Fruit fly (Drosophila melanogaster) ovary, adult (tissue): ENCODE results near the gene ps.

ENCODE experiments used
- CG17801 ChIP-seq: fragments of 200-800 bp; optimal IDR thresholded peaks from 2 replicates; lab custom pipeline; 2019; ENCODE audit warnings: missing biosample characterization, mild to moderate bottlenecking, missing genetic modification characterization, moderate library complexity; ENCODE audit not compliant: partially characterized antibody

Gene ps

DNA sequence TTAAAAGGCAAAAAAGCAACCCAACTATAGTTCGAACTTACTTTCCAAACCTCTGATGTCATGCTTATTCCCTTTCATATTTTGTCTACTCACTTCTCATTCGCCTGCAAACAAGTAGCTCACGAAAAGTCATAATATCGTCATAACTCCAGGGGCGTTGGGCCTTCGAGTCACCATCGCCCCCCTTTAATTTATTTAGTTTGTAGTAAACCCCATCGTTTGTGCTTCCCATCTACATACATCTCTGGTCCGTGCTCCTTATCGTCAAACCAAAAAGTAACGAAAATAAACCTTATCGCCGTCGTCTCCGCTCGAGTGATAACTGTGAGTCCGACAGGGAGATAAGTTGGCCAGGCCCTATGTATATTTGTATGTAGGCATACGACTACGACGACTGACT lies 11.2 kb downstream of the ps start:
- peak; percentile 22 for TF ChIP-seq CG17801 (GFP tag; lab: Kevin White, UChicago)

DNA sequence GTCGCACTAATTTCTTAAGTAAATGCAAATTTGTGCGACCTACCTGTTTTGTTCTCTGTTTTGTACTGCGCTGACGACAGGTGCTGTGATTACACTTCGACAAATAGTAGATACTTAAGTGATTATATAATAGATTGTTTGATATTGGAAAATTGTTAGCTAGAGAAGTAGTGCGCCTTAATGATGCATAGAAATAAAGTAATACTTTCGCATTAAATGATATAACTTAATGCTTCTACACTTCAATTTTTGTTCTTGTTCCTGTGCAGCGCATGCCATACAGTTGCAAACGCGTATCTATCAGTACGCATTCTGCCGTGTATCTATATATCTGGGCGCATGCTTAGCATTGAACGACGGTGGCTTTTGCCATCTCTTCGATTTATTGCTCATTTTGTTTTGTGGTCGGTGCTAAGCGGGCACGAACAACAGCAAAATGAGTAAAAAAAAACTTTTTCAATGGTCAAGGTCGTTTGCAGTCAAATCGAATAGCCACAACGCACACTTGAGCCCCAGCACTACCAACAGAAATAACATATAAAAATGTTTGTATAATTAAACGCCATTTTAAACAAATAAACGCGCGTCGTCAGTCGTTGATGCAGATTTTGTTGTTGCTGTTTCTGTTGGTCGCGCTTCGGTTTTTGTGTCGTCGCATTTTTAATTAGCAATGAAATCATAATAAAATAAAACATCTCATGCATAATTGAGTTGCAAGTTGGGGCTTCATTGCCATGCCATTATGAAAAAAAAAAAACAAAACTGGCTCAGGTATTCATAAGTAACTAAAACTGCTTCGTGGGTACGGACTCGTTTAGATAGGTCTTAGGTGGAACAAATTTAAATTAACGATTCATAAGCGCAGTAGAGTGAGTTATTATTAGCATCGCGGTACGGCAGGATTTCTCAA lies 12.9 kb downstream of the ps start:
- no peak for TF ChIP-seq CG17801 (GFP tag; lab: Kevin White, UChicago)

DNA sequence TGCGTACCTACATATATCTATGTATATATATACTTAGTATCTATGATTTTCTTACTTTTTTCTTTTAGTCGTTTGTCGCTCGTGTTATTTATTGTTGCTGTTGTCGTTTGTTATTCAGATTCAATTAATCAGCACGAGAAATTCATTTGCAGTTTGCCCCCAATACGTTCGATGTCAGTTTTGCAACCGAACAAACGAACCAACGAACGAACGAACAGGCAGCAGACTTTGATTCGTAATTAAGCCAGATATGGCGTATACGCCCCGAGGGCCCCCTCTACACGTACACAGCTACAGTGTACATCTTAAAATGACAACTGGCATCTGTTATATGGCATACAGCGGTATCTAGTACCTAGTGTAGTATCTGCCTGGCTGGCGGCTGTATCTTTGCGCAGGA lies 15.5 kb downstream of the ps start:
- no peak for TF ChIP-seq CG17801 (GFP tag; lab: Kevin White, UChicago)

DNA sequence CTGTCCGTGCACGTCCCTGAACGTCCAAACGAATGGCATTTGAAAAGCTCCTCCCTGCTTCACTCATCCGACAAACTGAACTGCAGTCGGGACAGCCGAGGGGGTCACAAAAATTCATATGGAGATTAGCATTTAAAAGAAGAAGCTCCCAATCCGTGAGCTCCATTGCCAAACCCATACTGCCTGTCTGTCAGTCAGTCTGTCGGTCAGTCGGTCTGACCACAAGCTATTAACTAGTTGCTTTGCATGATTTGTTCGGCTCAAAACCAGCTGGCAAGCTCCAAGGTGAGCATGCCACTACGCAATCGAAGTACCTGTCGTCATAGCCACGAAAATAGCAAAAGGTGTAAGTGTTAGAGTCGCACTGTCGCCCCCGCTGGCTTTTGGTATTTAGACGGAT lies 16.0 kb downstream of the ps start:
- TF ChIP-seq CG17801 (GFP tag; lab: Kevin White, UChicago), result no peak

DNA sequence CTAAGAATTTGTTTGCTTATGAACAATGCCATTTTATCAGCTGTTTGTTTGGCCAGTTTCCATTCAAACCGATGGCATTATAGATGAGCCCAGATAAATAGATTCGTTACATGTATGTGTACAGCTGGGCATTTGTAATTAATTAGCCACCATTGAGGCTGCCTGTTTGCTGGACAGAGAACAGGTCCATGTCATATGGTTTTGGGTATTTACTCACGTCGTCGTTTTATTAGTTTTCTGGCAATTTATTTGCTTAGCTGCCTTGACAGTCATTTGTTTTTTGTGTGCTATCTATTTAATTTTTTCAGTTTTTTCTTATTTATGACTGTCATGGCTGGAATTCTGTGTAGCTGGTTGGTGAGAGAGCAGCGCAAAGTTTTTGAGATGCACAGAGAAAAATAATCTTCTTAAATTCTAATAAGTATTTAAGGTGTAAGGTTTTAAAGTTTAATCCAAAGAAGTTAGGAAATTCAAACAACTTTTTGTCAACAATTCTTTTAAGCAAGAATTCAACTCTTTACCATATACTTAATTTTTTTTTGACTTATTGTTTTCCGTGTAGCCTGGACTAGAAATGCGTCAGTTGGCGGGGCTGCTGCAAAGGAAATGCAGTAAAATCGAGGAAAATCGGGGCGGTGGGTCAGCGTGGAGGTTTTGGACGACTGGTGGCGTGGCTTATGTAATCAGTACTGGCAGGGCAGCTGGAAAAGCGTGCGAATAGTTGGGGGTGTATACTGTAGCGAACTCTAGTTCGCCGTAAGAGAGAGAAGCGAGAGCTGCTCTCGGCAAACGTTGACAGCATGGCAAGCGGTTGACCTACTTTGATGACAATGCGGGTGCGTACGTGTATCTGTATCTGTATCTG lies 17.0 kb downstream of the ps start:
- no peak for TF ChIP-seq CG17801 (GFP tag; lab: Kevin White, UChicago)

DNA sequence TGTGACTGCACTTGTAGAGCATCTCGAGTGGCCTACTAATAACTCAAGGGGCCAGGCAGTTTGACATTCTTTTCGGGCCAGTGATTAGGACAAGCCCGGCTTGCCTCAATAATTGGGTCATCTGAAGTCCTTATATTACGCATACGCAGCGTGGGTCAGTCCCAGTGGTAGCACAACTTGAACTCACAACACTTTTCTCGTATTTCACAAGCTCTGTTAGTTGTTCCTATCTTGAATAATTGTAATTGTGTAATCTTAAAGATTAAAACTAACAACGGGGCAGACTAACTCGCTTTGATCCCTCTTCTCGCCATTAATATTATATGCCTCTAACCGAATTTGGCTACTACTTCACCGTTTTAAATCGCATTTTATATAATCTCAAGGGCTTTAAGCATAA lies 18.2 kb downstream of the ps start:
- TF ChIP-seq CG17801 (GFP tag; lab: Kevin White, UChicago), result no peak

DNA sequence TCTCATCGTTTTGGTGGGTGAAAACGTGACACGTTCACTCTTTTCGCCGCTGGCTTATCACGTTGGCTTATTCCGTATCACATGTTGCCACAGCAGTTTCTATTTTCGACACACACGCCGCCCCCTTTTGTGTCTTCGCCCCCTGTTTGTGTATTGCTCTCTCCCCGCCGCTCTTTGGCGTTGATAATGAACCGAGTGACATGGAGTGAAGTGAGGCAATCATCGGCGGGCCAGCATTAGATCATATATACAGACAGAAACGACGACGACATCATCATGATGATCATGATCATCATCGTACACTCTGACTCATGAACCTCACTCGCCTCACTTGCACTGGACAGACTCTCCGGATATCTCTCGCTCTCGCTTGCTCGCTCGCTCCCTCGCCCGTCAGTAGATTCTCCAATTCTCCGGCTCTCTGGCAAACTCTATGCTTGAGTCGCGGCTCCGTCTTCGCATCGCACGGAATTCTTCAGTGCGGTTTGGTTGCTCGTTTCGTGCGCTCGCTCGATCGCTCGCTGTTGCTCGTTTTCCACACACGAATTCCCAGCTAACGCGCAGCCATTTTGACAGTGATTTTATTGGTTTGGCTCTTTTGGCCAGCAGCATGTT lies 18.7 kb downstream of the ps start:
- peak; percentile 4 for TF ChIP-seq CG17801 (GFP tag; lab: Kevin White, UChicago)

DNA sequence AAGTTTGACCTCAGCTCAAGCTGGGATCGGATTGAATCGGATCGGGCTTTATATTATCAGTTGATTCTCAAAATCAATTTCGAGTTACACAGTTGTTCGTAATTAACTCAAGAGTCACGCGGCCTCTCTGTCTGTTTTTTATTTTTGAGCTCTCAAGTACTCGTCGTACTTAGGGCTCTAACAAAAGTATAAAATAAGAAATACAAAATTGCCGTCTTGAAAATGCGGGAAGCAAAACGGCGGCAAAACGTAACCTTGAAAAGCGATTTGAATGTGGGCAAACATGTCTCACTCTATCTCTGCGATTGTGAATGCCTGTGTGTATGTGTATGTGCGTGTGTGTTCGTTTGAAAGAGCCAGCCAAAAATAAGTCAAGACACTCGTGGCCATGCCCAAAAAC lies 19.9 kb downstream of the ps start:
- TF ChIP-seq CG17801 (GFP tag; lab: Kevin White, UChicago), result no peak

DNA sequence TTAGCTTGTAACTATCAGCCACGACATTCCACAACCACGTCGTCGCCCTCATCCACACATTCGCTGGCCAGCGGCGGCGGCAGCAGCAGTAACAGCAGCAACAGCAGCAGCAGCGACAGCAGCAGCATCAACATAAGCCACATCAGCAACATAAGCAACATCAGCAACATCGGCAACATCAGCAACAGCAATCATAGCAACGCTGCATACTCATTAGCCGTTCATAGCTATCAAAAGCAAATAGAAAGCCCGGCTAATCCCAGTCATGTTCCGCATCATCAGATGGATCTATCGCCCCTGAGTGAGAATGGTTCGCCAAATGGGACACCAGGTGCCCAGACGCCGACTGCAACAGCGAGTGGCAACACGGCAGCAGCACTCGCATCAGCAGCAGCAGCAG lies 23.4 kb downstream of the ps start:
- no peak for TF ChIP-seq CG17801 (GFP tag; lab: Kevin White, UChicago)

DNA sequence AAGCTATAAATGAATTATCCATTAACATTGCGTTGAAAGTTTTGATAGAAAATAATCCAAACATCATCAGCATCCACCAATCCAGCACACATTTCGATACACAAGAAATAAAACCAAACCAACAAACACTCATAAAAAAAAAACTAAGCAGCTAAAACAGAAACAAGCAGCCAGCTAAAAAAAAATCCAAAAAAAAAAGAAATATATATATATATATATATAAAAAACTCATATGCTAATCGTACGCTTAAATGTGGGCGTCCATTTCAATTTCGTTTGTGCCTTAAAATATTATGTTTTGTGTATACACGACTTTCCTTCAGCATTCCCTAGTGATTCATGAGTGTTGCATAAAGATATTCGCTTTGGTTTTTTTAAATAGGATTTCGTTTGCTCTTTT lies 24.3 kb downstream of the ps start:
- no peak for TF ChIP-seq CG17801 (GFP tag; lab: Kevin White, UChicago)

DNA sequence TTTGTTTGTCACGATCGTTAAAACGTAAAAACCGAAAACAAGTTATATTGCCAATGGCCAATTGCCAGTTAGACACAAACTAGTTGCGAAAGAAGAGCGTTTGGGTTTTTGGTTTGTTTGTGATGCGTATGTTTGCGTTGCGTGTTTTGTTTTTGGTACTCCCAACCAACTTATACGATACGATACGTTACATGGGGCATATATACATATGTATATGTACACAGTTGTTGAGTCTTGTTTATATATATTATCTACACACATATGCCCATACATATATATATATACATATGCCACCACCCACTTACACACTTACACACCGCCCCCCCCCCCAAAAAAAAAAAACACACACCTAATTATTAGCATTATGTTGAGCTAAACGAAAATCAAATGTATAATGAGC lies 30.6 kb downstream of the ps start:
- no peak for TF ChIP-seq CG17801 (GFP tag; lab: Kevin White, UChicago)

DNA sequence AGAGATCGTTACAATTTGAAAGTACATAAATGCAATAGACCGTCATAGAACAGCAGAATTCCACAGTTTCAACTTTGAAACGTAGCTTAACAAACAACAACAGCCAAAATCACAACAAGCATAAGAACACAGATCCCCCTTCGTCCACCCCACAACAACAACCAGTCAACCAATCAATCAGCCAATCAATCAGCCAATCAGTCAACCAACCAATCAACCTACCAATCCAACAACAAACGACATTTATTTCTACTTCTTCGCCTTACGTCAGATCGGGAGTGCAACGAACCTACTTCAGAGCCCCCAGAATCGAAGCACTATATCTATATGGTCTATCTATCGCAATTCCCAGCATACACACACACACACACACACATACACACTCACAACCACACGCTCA lies 32.9 kb downstream of the ps start:
- no peak for TF ChIP-seq CG17801 (GFP tag; lab: Kevin White, UChicago)

DNA sequence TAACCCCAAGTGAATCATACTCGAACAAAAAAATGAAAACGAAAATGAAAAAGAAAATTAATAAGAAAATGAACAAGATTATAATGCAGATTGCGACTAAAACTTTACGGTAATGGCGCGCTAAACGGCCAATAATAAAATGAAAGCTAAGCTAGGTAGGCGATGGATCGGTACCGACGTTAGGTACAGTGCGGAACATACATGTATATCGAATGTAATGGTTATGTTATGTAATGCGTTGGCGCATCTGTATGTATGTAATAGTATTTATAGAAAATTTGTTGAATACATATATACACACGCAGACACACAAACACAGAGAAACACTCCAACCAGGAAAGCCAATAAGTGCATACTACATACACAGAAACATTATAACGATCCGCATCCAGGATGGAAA lies 37.2 kb downstream of the ps start:
- TF ChIP-seq CG17801 (GFP tag; lab: Kevin White, UChicago), result no peak

DNA sequence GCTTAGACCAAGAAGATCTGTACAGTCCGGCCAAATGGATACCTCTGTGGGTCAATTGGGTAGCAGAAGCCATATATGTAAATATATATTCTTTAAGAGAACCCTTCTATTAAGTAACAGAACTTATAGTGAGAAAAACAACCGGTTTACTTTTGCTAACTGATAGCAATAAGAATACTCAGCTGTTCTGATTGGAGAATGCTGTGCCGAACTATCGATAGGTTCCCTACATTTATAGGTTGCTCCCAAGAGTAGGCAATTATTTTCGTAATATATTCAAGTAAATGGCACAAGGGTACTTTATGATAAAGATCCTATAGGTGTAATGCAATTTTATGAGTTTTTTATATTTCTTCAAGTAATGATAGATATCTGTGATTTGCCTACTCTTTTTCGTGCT lies 38.6 kb downstream of the ps start, which contains the start of gene GstZ1:
Gene GstZ1, minus strand, starts transcription at position 174 of the 400 bp plus-strand sequence.
- peak; percentile 40 for TF ChIP-seq CG17801 (GFP tag; lab: Kevin White, UChicago)
